Worm (Caenorhabditis elegans): Measurements from ENCODE around the gene bath-13.

- TF ChIP-seq ces-1 (GFP tag; optimal IDR thresholded peaks at IDR 0.05) (no peak), unc-62 (GFP tag; optimal IDR thresholded peaks at IDR 0.05) (no peak), lsy-2 (tag; optimal IDR thresholded peaks at IDR 0.05) (no peak)
Observed at ce11 chrII:2563973-2564372, 42.1 kb upstream of the bath-13 start, which contains the start of gene nep-18.
